Fruit fly (Drosophila melanogaster) whole organism, wandering third instar larva: ENCODE measurements around the gene CG13460.

ENCODE experiments used
- Abd-B ChIP-seq: fragments of >200 bp; optimal IDR thresholded peaks from 2 replicates; lab custom pipeline; 2017; ENCODE audit warnings: missing biosample characterization, missing genetic modification characterization
- CG32264 ChIP-seq: fragments of 200-800 bp; sonication (Bioruptor generic); optimal IDR thresholded peaks from 2 replicates; lab custom pipeline; 2016; ENCODE audit warnings: missing biosample characterization, missing genetic modification characterization
- CG9705 ChIP-seq: fragments of 200-800 bp; sonication (Bioruptor generic); optimal IDR thresholded peaks from 2 replicates; lab custom pipeline; 2018; ENCODE audit warnings: missing biosample characterization, mild to moderate bottlenecking, missing genetic modification characterization
- CrebA ChIP-seq: fragments of 200-800 bp; sonication (Bioruptor generic); optimal IDR thresholded peaks from 2 replicates; lab custom pipeline; 2016; ENCODE audit warnings: missing biosample characterization, mild to moderate bottlenecking, missing genetic modification characterization, borderline replicate concordance
- Dfd ChIP-seq: fragments of >200 bp; optimal IDR thresholded peaks from 2 replicates; lab custom pipeline; 2017; ENCODE audit warnings: missing biosample characterization, missing genetic modification characterization
- Dif ChIP-seq: fragments of 200-275, 200-300 bp; sonication (Bioruptor generic); optimal IDR thresholded peaks from 2 replicates; lab custom pipeline; 2018; ENCODE audit warnings: missing biosample characterization, missing genetic modification characterization; ENCODE audit not compliant: partially characterized antibody
- GATAd ChIP-seq: sonication (Bioruptor generic); optimal IDR thresholded peaks from 2 replicates; lab custom pipeline; 2016; ENCODE audit warnings: missing biosample characterization, missing genetic modification characterization
- HLH106 ChIP-seq: fragments of 200-800 bp; optimal IDR thresholded peaks from 3 replicates; lab custom pipeline; 2019; ENCODE audit warnings: missing biosample characterization, mild to moderate bottlenecking, missing genetic modification characterization, moderate library complexity
- Hnf4 ChIP-seq: fragments of 200-800 bp; sonication (Bioruptor generic); optimal IDR thresholded peaks from 2 replicates; lab custom pipeline; 2016; ENCODE audit warnings: missing biosample characterization, mild to moderate bottlenecking, missing genetic modification characterization
- Hr78 ChIP-seq: fragments of >200 bp; optimal IDR thresholded peaks from 2 replicates; lab custom pipeline; 2017; ENCODE audit warnings: missing biosample characterization, missing genetic modification characterization
- Hr83 ChIP-seq: fragments of 200-300 bp; sonication (Bioruptor generic); optimal IDR thresholded peaks from 2 replicates; lab custom pipeline; 2016; ENCODE audit warnings: missing biosample characterization, mild to moderate bottlenecking, missing genetic modification characterization, moderate library complexity; ENCODE audit not compliant: poor library complexity, severe bottlenecking
- Jra ChIP-seq: sonication (Bioruptor generic); optimal IDR thresholded peaks from 2 replicates; lab custom pipeline; 2016; ENCODE audit warnings: missing biosample characterization, missing genetic modification characterization
- Mio ChIP-seq: sonication (Bioruptor generic); optimal IDR thresholded peaks from 2 replicates; lab custom pipeline; 2016; ENCODE audit warnings: missing biosample characterization, missing genetic modification characterization
- Myc ChIP-seq: fragments of >200 bp; optimal IDR thresholded peaks from 2 replicates; lab custom pipeline; 2017
- N ChIP-seq: fragments of >200 bp; optimal IDR thresholded peaks from 2 replicates; lab custom pipeline; 2018; ENCODE audit warnings: missing biosample characterization, missing external identifiers, missing genetic modification characterization
- OdsH ChIP-seq: fragments of 200-800 bp; sonication (Bioruptor generic); optimal IDR thresholded peaks from 2 replicates; lab custom pipeline; 2016; ENCODE audit warnings: missing biosample characterization, mild to moderate bottlenecking, missing genetic modification characterization
- Rel ChIP-seq, 2 experiments: fragments of 200-800 bp; sonication (Bioruptor generic) in 1 of 2; optimal IDR thresholded peaks; 2 replicates in 1 of 2; 3 replicates in 1 of 2; lab custom pipeline; 2016 to 2019; ENCODE audit warnings: mild to moderate bottlenecking in 2 of 2, missing biosample characterization in 2 of 2, missing genetic modification characterization in 2 of 2, moderate library complexity in 1 of 2
- Sp1 ChIP-seq: fragments of 200-800 bp; sonication (Bioruptor generic); optimal IDR thresholded peaks from 3 replicates; lab custom pipeline; 2019; ENCODE audit warnings: missing biosample characterization, mild to moderate bottlenecking, missing genetic modification characterization, moderate library complexity
- Vsx2 ChIP-seq: fragments of 200-300, 225-300 bp; sonication (Bioruptor generic); optimal IDR thresholded peaks from 2 replicates; lab custom pipeline; 2018; ENCODE audit warnings: missing biosample characterization, missing genetic modification characterization; ENCODE audit not compliant: partially characterized antibody
- br ChIP-seq: fragments of 200-800 bp; sonication (Bioruptor generic); optimal IDR thresholded peaks from 2 replicates; lab custom pipeline; 2016; ENCODE audit warnings: missing biosample characterization, missing genetic modification characterization
- brk ChIP-seq: fragments of 200-800 bp; sonication (Bioruptor generic); optimal IDR thresholded peaks from 2 replicates; lab custom pipeline; 2016; ENCODE audit warnings: missing biosample characterization, mild to moderate bottlenecking, missing genetic modification characterization
- dl ChIP-seq, 2 experiments: fragments of 175-275, 200-275 bp in 1 of 2; fragments of 200-275 bp in 1 of 2; sonication (Bioruptor generic); optimal IDR thresholded peaks; lab custom pipeline; 2018; ENCODE audit warnings: mild to moderate bottlenecking in 2 of 2, missing biosample characterization in 2 of 2, missing genetic modification characterization in 2 of 2, moderate library complexity in 2 of 2; ENCODE audit not compliant: partially characterized antibody in 2 of 2, insufficient read depth in 1 of 2
- dmrt93B ChIP-seq: fragments of 200-800 bp; sonication (Bioruptor generic); optimal IDR thresholded peaks from 2 replicates; lab custom pipeline; 2018; ENCODE audit warnings: missing biosample characterization, mild to moderate bottlenecking, missing genetic modification characterization
- dsf ChIP-seq: sonication (Bioruptor generic); optimal IDR thresholded peaks from 2 replicates; lab custom pipeline; 2016; ENCODE audit warnings: missing biosample characterization, missing genetic modification characterization, borderline replicate concordance
- ey ChIP-seq: fragments of 200-800 bp; sonication (Bioruptor generic); optimal IDR thresholded peaks from 2 replicates; lab custom pipeline; 2016; ENCODE audit warnings: missing biosample characterization, missing genetic modification characterization
- foxo ChIP-seq, 2 experiments: fragments of 200-800 bp; sonication (Bioruptor generic); optimal IDR thresholded peaks; 2 replicates in 1 of 2; 3 replicates in 1 of 2; lab custom pipeline; 2016 to 2017; ENCODE audit warnings: missing biosample characterization in 2 of 2, missing genetic modification characterization in 2 of 2
- fru ChIP-seq: fragments of 200-800 bp; sonication (Bioruptor generic); optimal IDR thresholded peaks from 3 replicates; lab custom pipeline; 2016; ENCODE audit warnings: missing biosample characterization, mild to moderate bottlenecking, missing genetic modification characterization
- h ChIP-seq: fragments of 200-800 bp; sonication (Bioruptor generic); optimal IDR thresholded peaks from 3 replicates; lab custom pipeline; 2016; ENCODE audit warnings: missing biosample characterization, mild to moderate bottlenecking, missing genetic modification characterization
- jim ChIP-seq: fragments of 175-275, 200-325 bp; sonication (Bioruptor generic); optimal IDR thresholded peaks from 2 replicates; lab custom pipeline; 2016; ENCODE audit warnings: missing biosample characterization, mild to moderate bottlenecking, missing genetic modification characterization
- lola ChIP-seq: fragments of >200 bp; optimal IDR thresholded peaks from 2 replicates; lab custom pipeline; 2017; ENCODE audit warnings: missing biosample characterization, missing genetic modification characterization
- pan ChIP-seq: fragments of >200 bp; optimal IDR thresholded peaks from 2 replicates; lab custom pipeline; 2017
- psq ChIP-seq: fragments of 200-800 bp; sonication (Bioruptor generic); optimal IDR thresholded peaks from 3 replicates; lab custom pipeline; 2017; ENCODE audit warnings: missing biosample characterization, mild to moderate bottlenecking, missing genetic modification characterization, moderate library complexity
- rgr ChIP-seq: fragments of 200-800 bp; sonication (Bioruptor generic); optimal IDR thresholded peaks from 3 replicates; lab custom pipeline; 2016; ENCODE audit warnings: missing biosample characterization, mild to moderate bottlenecking, missing genetic modification characterization
- sage ChIP-seq: fragments of 200-800 bp; sonication (Bioruptor generic); optimal IDR thresholded peaks from 2 replicates; lab custom pipeline; 2016; ENCODE audit warnings: missing biosample characterization, mild to moderate bottlenecking, missing genetic modification characterization
- sv ChIP-seq: fragments of 200-800 bp; sonication (Bioruptor generic); optimal IDR thresholded peaks from 3 replicates; lab custom pipeline; 2016; ENCODE audit warnings: missing biosample characterization, missing genetic modification characterization
- tai ChIP-seq: sonication (Bioruptor generic); optimal IDR thresholded peaks from 2 replicates; lab custom pipeline; 2016; ENCODE audit warnings: missing biosample characterization, missing genetic modification characterization
- usp ChIP-seq: fragments of >200 bp; optimal IDR thresholded peaks from 2 replicates; lab custom pipeline; 2017; ENCODE audit warnings: missing biosample characterization, missing genetic modification characterization
- woc ChIP-seq: sonication (Bioruptor generic); optimal IDR thresholded peaks from 2 replicates; lab custom pipeline; 2016; ENCODE audit warnings: missing biosample characterization, mild to moderate bottlenecking, missing genetic modification characterization

The CG13460 gene

dm6 chr3L:15107158-15107775, 45.8 kb upstream of the CG13460 start:
- TF ChIP-seq Dif (GFP tag; lab: Kevin White, UChicago): peak; percentile 47
- TF ChIP-seq dl (GFP tag; optimal IDR thresholded peaks at IDR 0.05; lab: Kevin White, UChicago; ENCODE audit: insufficient read depth in 1 of 2, partially characterized antibody in 2 of 2): peak in 1 of 2 experiments; percentile 30
- TF ChIP-seq HLH106 (tag; lab: Kevin White, UChicago): no peak
- no peak for TF ChIP-seq lola
- TF ChIP-seq dsf (GFP tag; lab: Kevin White, UChicago): no peak
- no peak for TF ChIP-seq Myc
- no peak for TF ChIP-seq Abd-B (GFP tag; lab: Kevin White, UChicago)
- no peak for TF ChIP-seq Rel (GFP tag; optimal IDR thresholded peaks at IDR 0.05; lab: Kevin White, UChicago)
- no peak for TF ChIP-seq Rel (tag; optimal IDR thresholded peaks at IDR 0.05; lab: Kevin White, UChicago)

dm6 chr3L:15105566-15106207, 44.2 kb upstream of the CG13460 start, which contains the start of gene CG45071:
TSS of gene CG45071 (plus strand) at chr3L:15105882.
- TF ChIP-seq HLH106 (tag; lab: Kevin White, UChicago) (no peak), sv (GFP tag; lab: Kevin White, UChicago) (no peak)

- peak; percentile 91 for TF ChIP-seq HLH106 (tag; lab: Kevin White, UChicago)
- peak; percentile 95 for TF ChIP-seq fru (GFP tag; lab: Kevin White, UChicago)
- TF ChIP-seq dsf (GFP tag; lab: Kevin White, UChicago): peak; percentile 54
- no peak for TF ChIP-seq sv (GFP tag; lab: Kevin White, UChicago)
- peak; percentile 54 for TF ChIP-seq Hr83 (GFP tag; lab: Kevin White, UChicago)
- TF ChIP-seq ey (GFP tag; lab: Kevin White, UChicago): peak; percentile 94
- no peak for TF ChIP-seq lola
- TF ChIP-seq h (GFP tag; lab: Kevin White, UChicago): peak; percentile 91
- TF ChIP-seq woc (GFP tag; lab: Kevin White, UChicago): peak; percentile 98
- TF ChIP-seq Dfd (GFP tag; lab: Kevin White, UChicago): no peak
- TF ChIP-seq CG9705 (GFP tag; lab: Kevin White, UChicago): peak; percentile 75
- no peak for TF ChIP-seq Hr78
- peak; percentile 86 for TF ChIP-seq tai (GFP tag; lab: Kevin White, UChicago)
- no peak for TF ChIP-seq Abd-B (GFP tag; lab: Kevin White, UChicago)
- peak; percentile 87 for TF ChIP-seq rgr (GFP tag; lab: Kevin White, UChicago)
- TF ChIP-seq CG32264 (GFP tag; lab: Kevin White, UChicago): peak; percentile 88
- no peak for TF ChIP-seq N (GFP tag; lab: Kevin White, UChicago)
- TF ChIP-seq Rel (GFP tag; optimal IDR thresholded peaks at IDR 0.05; lab: Kevin White, UChicago): no peak
- no peak for TF ChIP-seq Rel (tag; optimal IDR thresholded peaks at IDR 0.05; lab: Kevin White, UChicago)
- TF ChIP-seq brk (GFP tag; lab: Kevin White, UChicago): peak; percentile 88
- TF ChIP-seq Myc: no peak
- TF ChIP-seq CrebA (GFP tag; lab: Kevin White, UChicago): no peak
- TF ChIP-seq OdsH (GFP tag; lab: Kevin White, UChicago): peak; percentile 88
- TF ChIP-seq jim (GFP tag; lab: Kevin White, UChicago): no peak
- peak; percentile 88 for TF ChIP-seq Sp1 (GFP tag; lab: Kevin White, UChicago)
- peak; percentile 76 for TF ChIP-seq psq (GFP tag; lab: Kevin White, UChicago)
- TF ChIP-seq dmrt93B (GFP tag; lab: Kevin White, UChicago): peak; percentile 78
- TF ChIP-seq GATAd: no peak
- no peak for TF ChIP-seq usp
- TF ChIP-seq foxo (GFP tag; optimal IDR thresholded peaks at IDR 0.05; lab: Kevin White, UChicago): peak; percentile 26 to 91
- peak; percentile 78 for TF ChIP-seq sage (GFP tag; lab: Kevin White, UChicago)
- TF ChIP-seq Hnf4 (GFP tag; lab: Kevin White, UChicago): peak; percentile 73
- TF ChIP-seq pan (lab: Kevin White, UChicago): no peak
- no peak for TF ChIP-seq Vsx2 (GFP tag; lab: Kevin White, UChicago)
- TF ChIP-seq Dif (GFP tag; lab: Kevin White, UChicago): peak; percentile 37
- TF ChIP-seq Mio: peak; percentile 34
- TF ChIP-seq dl (GFP tag; optimal IDR thresholded peaks at IDR 0.05; lab: Kevin White, UChicago; ENCODE audit: insufficient read depth in 1 of 2, partially characterized antibody in 2 of 2): peak in 1 of 2 experiments; percentile 10
- TF ChIP-seq br (GFP tag; lab: Kevin White, UChicago): peak; percentile 93
- peak; percentile 71 for TF ChIP-seq Jra (GFP tag; lab: Kevin White, UChicago)
Observed at dm6 chr3L:15104849-15105555, 43.5 kb upstream of the CG13460 start.
